ENCODE assay signal across 4 worm cellular contexts in genomic region chrIV:7386835-7387551, ce11.
TF ChIP-seq lines count a peak whose summit lies in the region.

No protein-coding gene starts in this region.

TF ChIP-seq in whole organism, L2 larva, 48 proteins besides CTCF, POLR2A, EP300 and RAD21 (continues in another document):
- TF ChIP-seq fos-1 (tag; optimal IDR thresholded peaks at IDR 0.05; lab: Kevin White, UChicago), result peak; percentile 51
- TF ChIP-seq gmeb-1 (tag; optimal IDR thresholded peaks at IDR 0.05; lab: Kevin White, UChicago), result no peak
- TF ChIP-seq crh-2 (tag; optimal IDR thresholded peaks at IDR 0.05; lab: Kevin White, UChicago), result peak; percentile 19
- no peak for TF ChIP-seq elt-3 (tag; optimal IDR thresholded peaks at IDR 0.05; lab: Kevin White, UChicago)
- TF ChIP-seq nhr-237 (tag; optimal IDR thresholded peaks at IDR 0.05; lab: Kevin White, UChicago), result no peak
- TF ChIP-seq ceh-16 (tag; optimal IDR thresholded peaks at IDR 0.05; lab: Kevin White, UChicago), result no peak
- no peak for TF ChIP-seq peb-1 (tag; optimal IDR thresholded peaks at IDR 0.05; lab: Kevin White, UChicago)
- TF ChIP-seq sma-9 (GFP tag; optimal IDR thresholded peaks at IDR 0.05; lab: Kevin White, UChicago), result peak; percentile 78
- no peak for TF ChIP-seq sma-9 (tag; optimal IDR thresholded peaks at IDR 0.05; lab: Kevin White, UChicago)
- peak; percentile 57 for TF ChIP-seq mab-5 (tag; optimal IDR thresholded peaks at IDR 0.05; lab: Kevin White, UChicago)
- no peak for TF ChIP-seq blmp-1 (tag; optimal IDR thresholded peaks at IDR 0.05; lab: Kevin White, UChicago; ENCODE audit: insufficient read depth)
- no peak for TF ChIP-seq ama-1 (optimal IDR thresholded peaks at IDR 0.05; lab: Kevin White, UChicago)
- TF ChIP-seq Y55F3AM.14 (GFP tag; optimal IDR thresholded peaks at IDR 0.05; lab: Kevin White, UChicago), result no peak
- TF ChIP-seq lin-39 (tag; optimal IDR thresholded peaks at IDR 0.05; lab: Kevin White, UChicago), result peak; percentile 77
- TF ChIP-seq alr-1 (tag; optimal IDR thresholded peaks at IDR 0.05; lab: Kevin White, UChicago), result no peak
- peak; percentile 91 for TF ChIP-seq nhr-129 (tag; optimal IDR thresholded peaks at IDR 0.05; lab: Kevin White, UChicago)
- no peak for TF ChIP-seq unc-62 (GFP tag; optimal IDR thresholded peaks at IDR 0.05; lab: Kevin White, UChicago)
- peak; percentile 34 for TF ChIP-seq snpc-4 (tag; optimal IDR thresholded peaks at IDR 0.05; lab: Kevin White, UChicago)
- TF ChIP-seq sma-3 (GFP tag; optimal IDR thresholded peaks at IDR 0.05; lab: Kevin White, UChicago), result no peak
- TF ChIP-seq lsy-2 (tag; optimal IDR thresholded peaks at IDR 0.05; lab: Kevin White, UChicago), result peak; percentile 31 to 65
- no peak for TF ChIP-seq ceh-82 (tag; optimal IDR thresholded peaks at IDR 0.05; lab: Kevin White, UChicago)
- no peak for TF ChIP-seq nhr-12 (tag; optimal IDR thresholded peaks at IDR 0.05; lab: Kevin White, UChicago)
- peak; percentile 9 for TF ChIP-seq ztf-4 (tag; optimal IDR thresholded peaks at IDR 0.05; lab: Kevin White, UChicago)
- no peak for TF ChIP-seq nhr-10 (tag; optimal IDR thresholded peaks at IDR 0.05; lab: Kevin White, UChicago)

TF ChIP-seq in whole organism, L4 larva, 104 proteins besides CTCF, POLR2A, EP300 and RAD21 (continues in another document):
- TF ChIP-seq mxl-3 (GFP tag; optimal IDR thresholded peaks at IDR 0.05; lab: Kevin White, UChicago) (peak; percentile 73), nhr-28 (tag; optimal IDR thresholded peaks at IDR 0.05; lab: Kevin White, UChicago) (peak; percentile 33), daf-8 (GFP tag; IDR thresholded peaks at IDR 0.05; lab: Robert Waterston, UW) (no peak), hlh-30 (tag; optimal IDR thresholded peaks at IDR 0.05; lab: Kevin White, UChicago; ENCODE audit: insufficient read depth) (peak; percentile 82), tra-1 (GFP tag; IDR thresholded peaks at IDR 0.05; lab: Robert Waterston, UW) (0 out of 2 replicates have a peak, but pooled peaks have one; percentile 40), daf-16 (GFP tag; optimal IDR thresholded peaks at IDR 0.05; lab: Kevin White, UChicago) (peak in 1 of 2 experiments; percentile 6), daf-16 (tag; optimal IDR thresholded peaks at IDR 0.05; lab: Kevin White, UChicago) (no peak), mep-1 (tag; optimal IDR thresholded peaks at IDR 0.05; lab: Kevin White, UChicago) (peak; percentile 67), unc-62 (GFP tag; optimal IDR thresholded peaks at IDR 0.05 in 1 of 2; lab: Kevin White, UChicago) (peak in 1 of 2 experiments; percentile 82), unc-62 (tag; optimal IDR thresholded peaks at IDR 0.05; lab: Kevin White, UChicago) (no peak), mdl-1 (tag; optimal IDR thresholded peaks at IDR 0.05; lab: Kevin White, UChicago) (peak in 1 of 2 experiments; percentile 36), rbr-2 (tag; optimal IDR thresholded peaks at IDR 0.05; lab: Kevin White, UChicago) (peak; percentile 43), mes-2 (tag; optimal IDR thresholded peaks at IDR 0.05; lab: Kevin White, UChicago; ENCODE audit: poor library complexity, severe bottlenecking) (peak; percentile 46), ZK337.2 (GFP tag; IDR thresholded peaks at IDR 0.05; lab: Robert Waterston, UW) (no peak), madf-5 (GFP tag; IDR thresholded peaks at IDR 0.05; lab: Robert Waterston, UW) (no peak), hif-1 (tag; optimal IDR thresholded peaks at IDR 0.05; lab: Kevin White, UChicago) (peak in 1 of 2 experiments; percentile 27), lsy-2 (tag; optimal IDR thresholded peaks at IDR 0.05; lab: Kevin White, UChicago) (peak; percentile 49 to 62), nhr-11 (tag; optimal IDR thresholded peaks at IDR 0.05; lab: Kevin White, UChicago) (peak; percentile 67), ztf-7 (tag; optimal IDR thresholded peaks at IDR 0.05; lab: Kevin White, UChicago) (no peak), ceh-32 (tag; optimal IDR thresholded peaks at IDR 0.05; lab: Kevin White, UChicago; ENCODE audit: poor library complexity) (no peak), hlh-11 (tag; optimal IDR thresholded peaks at IDR 0.05; lab: Kevin White, UChicago) (peak; percentile 65), hmg-1.1 (GFP tag; IDR thresholded peaks at IDR 0.05; lab: Robert Waterston, UW) (peak; percentile 82)

TF ChIP-seq in whole organism, late embryonic, 69 proteins besides CTCF, POLR2A, EP300 and RAD21 (continues in another document):
- TF ChIP-seq fax-1 (tag; optimal IDR thresholded peaks at IDR 0.05; lab: Kevin White, UChicago) (peak; percentile 13), ceh-48 (tag; optimal IDR thresholded peaks at IDR 0.05; lab: Kevin White, UChicago) (no peak), gmeb-2 (tag; optimal IDR thresholded peaks at IDR 0.05; lab: Kevin White, UChicago) (no peak), ceh-9 (tag; optimal IDR thresholded peaks at IDR 0.05; lab: Kevin White, UChicago) (no peak), C38D4.7 (GFP tag; optimal IDR thresholded peaks at IDR 0.05; lab: Kevin White, UChicago) (no peak), Y22D7AL.16 (tag; optimal IDR thresholded peaks at IDR 0.05; lab: Kevin White, UChicago) (no peak), ceh-30 (tag; optimal IDR thresholded peaks at IDR 0.05; lab: Kevin White, UChicago) (no peak), fkh-6 (tag; optimal IDR thresholded peaks at IDR 0.05; lab: Kevin White, UChicago) (peak; percentile 27), pat-9 (tag; optimal IDR thresholded peaks at IDR 0.05; lab: Kevin White, UChicago) (no peak), lim-6 (tag; optimal IDR thresholded peaks at IDR 0.05; lab: Kevin White, UChicago) (no peak), rnt-1 (tag; optimal IDR thresholded peaks at IDR 0.05; lab: Kevin White, UChicago) (peak; percentile 74), tbx-7 (tag; optimal IDR thresholded peaks at IDR 0.05; lab: Kevin White, UChicago) (no peak), ceh-45 (GFP tag; IDR thresholded peaks at IDR 0.05; lab: Robert Waterston, UW) (no peak), hlh-30 (tag; optimal IDR thresholded peaks at IDR 0.05; lab: Kevin White, UChicago; ENCODE audit: insufficient read depth) (peak; percentile 53), ztf-16 (tag; optimal IDR thresholded peaks at IDR 0.05; lab: Kevin White, UChicago) (no peak), hlh-15 (tag; optimal IDR thresholded peaks at IDR 0.05; lab: Kevin White, UChicago) (no peak), dve-1 (tag; optimal IDR thresholded peaks at IDR 0.05; lab: Kevin White, UChicago) (peak; percentile 15), mec-3 (tag; optimal IDR thresholded peaks at IDR 0.05; lab: Kevin White, UChicago; ENCODE audit: borderline replicate concordance) (no peak), ama-1 (optimal IDR thresholded peaks at IDR 0.05; lab: Kevin White, UChicago) (no peak), ceh-34 (tag; optimal IDR thresholded peaks at IDR 0.05; lab: Kevin White, UChicago) (peak; percentile 54), npax-4 (tag; optimal IDR thresholded peaks at IDR 0.05; lab: Kevin White, UChicago) (no peak), ceh-31 (tag; optimal IDR thresholded peaks at IDR 0.05; lab: Kevin White, UChicago) (peak; percentile 83), nhr-11 (tag; optimal IDR thresholded peaks at IDR 0.05; lab: Kevin White, UChicago) (no peak), pha-2 (tag; optimal IDR thresholded peaks at IDR 0.05; lab: Kevin White, UChicago) (no peak), sdc-2 (tag; optimal IDR thresholded peaks at IDR 0.05; lab: Kevin White, UChicago) (peak; percentile 25), tbx-2 (tag; optimal IDR thresholded peaks at IDR 0.05; lab: Kevin White, UChicago) (peak; percentile 76), sox-2 (GFP tag; IDR thresholded peaks at IDR 0.05; lab: Robert Waterston, UW) (no peak)

TF ChIP-seq in whole organism, mixed stage, embryonic, 35 proteins besides CTCF, POLR2A, EP300 and RAD21:
- peak; percentile 21 for TF ChIP-seq lin-13 (tag; optimal IDR thresholded peaks at IDR 0.05; lab: Kevin White, UChicago)
- TF ChIP-seq flh-1 (GFP tag; optimal IDR thresholded peaks at IDR 0.05; lab: Kevin White, UChicago), result no peak
- no peak for TF ChIP-seq zip-8 (tag; optimal IDR thresholded peaks at IDR 0.05; lab: Kevin White, UChicago)
- TF ChIP-seq snpc-4 (tag; optimal IDR thresholded peaks at IDR 0.05; lab: Kevin White, UChicago), result no peak
- TF ChIP-seq hlh-1 (tag; optimal IDR thresholded peaks at IDR 0.05; lab: Kevin White, UChicago), result no peak
- TF ChIP-seq drap-1 (GFP tag; optimal IDR thresholded peaks at IDR 0.05; lab: Kevin White, UChicago), result peak; percentile 34
- no peak for TF ChIP-seq lsy-2 (tag; optimal IDR thresholded peaks at IDR 0.05; lab: Kevin White, UChicago)
- no peak for TF ChIP-seq elt-1 (tag; optimal IDR thresholded peaks at IDR 0.05; lab: Kevin White, UChicago; ENCODE audit: borderline replicate concordance, insufficient read depth)
- peak; percentile 76 for TF ChIP-seq mls-2 (tag; optimal IDR thresholded peaks at IDR 0.05; lab: Kevin White, UChicago)
- TF ChIP-seq pha-4 (tag; optimal IDR thresholded peaks at IDR 0.05; lab: Kevin White, UChicago), result peak; percentile 53
- TF ChIP-seq ces-1 (GFP tag; optimal IDR thresholded peaks at IDR 0.05; lab: Kevin White, UChicago), result peak; percentile 83
- peak; percentile 90 for TF ChIP-seq unc-62 (GFP tag; optimal IDR thresholded peaks at IDR 0.05; lab: Kevin White, UChicago)
- TF ChIP-seq ceh-43 (GFP tag; optimal IDR thresholded peaks at IDR 0.05; lab: Kevin White, UChicago), result no peak
- TF ChIP-seq mep-1 (tag; optimal IDR thresholded peaks at IDR 0.05; lab: Kevin White, UChicago), result peak; percentile 33
- TF ChIP-seq ham-2 (GFP tag; optimal IDR thresholded peaks at IDR 0.05; lab: Kevin White, UChicago), result peak; percentile 60
- TF ChIP-seq unc-120 (tag; optimal IDR thresholded peaks at IDR 0.05; lab: Kevin White, UChicago; ENCODE audit: poor library complexity, severe bottlenecking), result peak; percentile 61
- no peak for TF ChIP-seq nhr-28 (tag; optimal IDR thresholded peaks at IDR 0.05; lab: Kevin White, UChicago)
- no peak for TF ChIP-seq ceh-83 (GFP tag; optimal IDR thresholded peaks at IDR 0.05; lab: Kevin White, UChicago)
- no peak for TF ChIP-seq ztf-11 (tag; optimal IDR thresholded peaks at IDR 0.05; lab: Kevin White, UChicago)
- TF ChIP-seq sptf-1 (tag; optimal IDR thresholded peaks at IDR 0.05; lab: Kevin White, UChicago), result peak; percentile 41
- no peak for TF ChIP-seq nhr-12 (tag; optimal IDR thresholded peaks at IDR 0.05; lab: Kevin White, UChicago)
- peak; percentile 41 for TF ChIP-seq nhr-237 (tag; optimal IDR thresholded peaks at IDR 0.05; lab: Kevin White, UChicago)
